Fruit fly (Drosophila melanogaster) whole organism, embryonic: ENCODE measurements around the gene LIMK1.

Experiments used
- Awh ChIP-seq: fragments of 200-800 bp; sonication (Bioruptor generic); IDR thresholded peaks from 2 replicates; pipeline ENCODE4, ENCODE4 v1.3.6; 2022; ENCODE audit warnings: missing biosample characterization, missing genetic modification characterization
- CG12155 ChIP-seq: fragments of 200-800 bp; sonication (Bioruptor generic); optimal IDR thresholded peaks from 3 replicates; lab custom pipeline; 2016; ENCODE audit warnings: missing biosample characterization, missing genetic modification characterization
- CG14710 ChIP-seq: fragments of 200-800 bp; sonication (Bioruptor generic); optimal IDR thresholded peaks from 3 replicates; lab custom pipeline; 2019; ENCODE audit warnings: missing biosample characterization, mild to moderate bottlenecking, missing genetic modification characterization, moderate library complexity
- CG15269 ChIP-seq: fragments of 200-800 bp; sonication (Bioruptor generic); optimal IDR thresholded peaks from 2 replicates; lab custom pipeline; 2018; ENCODE audit warnings: missing biosample characterization, mild to moderate bottlenecking, missing genetic modification characterization, moderate library complexity
- CG18262 ChIP-seq: fragments of 200-800 bp; optimal IDR thresholded peaks from 3 replicates; lab custom pipeline; 2019; ENCODE audit warnings: missing biosample characterization, mild to moderate bottlenecking, missing genetic modification characterization, moderate library complexity
- CG1832 ChIP-seq: fragments of 200-800 bp; sonication (Bioruptor generic); optimal IDR thresholded peaks from 2 replicates; lab custom pipeline; 2017; ENCODE audit warnings: missing biosample characterization, mild to moderate bottlenecking, missing genetic modification characterization, inconsistent platforms
- CG18764 ChIP-seq: fragments of 200-800 bp; sonication (Bioruptor generic); optimal IDR thresholded peaks from 3 replicates; lab custom pipeline; 2016; ENCODE audit warnings: missing biosample characterization, missing genetic modification characterization
- CG2120 ChIP-seq: fragments of 200-800 bp; sonication (Bioruptor generic); optimal IDR thresholded peaks from 3 replicates; lab custom pipeline; 2016; ENCODE audit warnings: missing biosample characterization, missing genetic modification characterization
- CG30431 ChIP-seq: fragments of 200-800 bp; sonication (Bioruptor generic); optimal IDR thresholded peaks from 2 replicates; lab custom pipeline; 2017; ENCODE audit warnings: missing biosample characterization, missing genetic modification characterization
- CG32532 ChIP-seq: fragments of 200-800 bp; sonication (Bioruptor generic); IDR thresholded peaks from 2 replicates; pipeline ENCODE4 v1.3.6; 2022; ENCODE audit warnings: missing biosample characterization, missing genetic modification characterization
- CG3726 ChIP-seq: fragments of 200-800 bp; sonication (Bioruptor generic); IDR thresholded peaks from 3 replicates; pipeline ENCODE4, ENCODE4 v1.3.6; 2022; ENCODE audit warnings: missing biosample characterization, missing genetic modification characterization
- CG7745 ChIP-seq: fragments of 200-800 bp; sonication (Bioruptor generic); optimal IDR thresholded peaks from 2 replicates; lab custom pipeline; 2018; ENCODE audit warnings: missing biosample characterization, mild to moderate bottlenecking, missing genetic modification characterization, moderate library complexity
- ERR ChIP-seq: fragments of 200-800 bp; sonication (Bioruptor generic); optimal IDR thresholded peaks from 2 replicates; lab custom pipeline; 2016; ENCODE audit warnings: missing biosample characterization, missing genetic modification characterization
- GATAe ChIP-seq: fragments of 200-800 bp; sonication (Bioruptor generic); conservative IDR thresholded peaks from 2 replicates; pipeline ENCODE4 v1.3.6; 2022; ENCODE audit warnings: missing biosample characterization, missing genetic modification characterization
- Gsc ChIP-seq: fragments of 200-800 bp; sonication (Bioruptor generic); IDR thresholded peaks from 2 replicates; pipeline ENCODE4 v1.3.6; 2022; ENCODE audit warnings: missing biosample characterization, missing genetic modification characterization
- HLHmδ ChIP-seq: fragments of 200-800 bp; sonication (Bioruptor generic); optimal IDR thresholded peaks from 2 replicates; lab custom pipeline; 2018; ENCODE audit warnings: missing biosample characterization, mild to moderate bottlenecking, missing genetic modification characterization, moderate library complexity
- Hand ChIP-seq: fragments of 200-800 bp; sonication (Bioruptor generic); optimal IDR thresholded peaks from 2 replicates; lab custom pipeline; 2017; ENCODE audit warnings: mild to moderate bottlenecking, missing biosample characterization, missing genetic modification reagents, missing genetic modification characterization
- Hr3 ChIP-seq: fragments of 200-800 bp; sonication (Bioruptor generic); optimal IDR thresholded peaks from 3 replicates; lab custom pipeline; 2016; ENCODE audit warnings: missing biosample characterization, missing genetic modification characterization
- Hr78 ChIP-seq, 2 experiments: fragments of 200-800 bp in 1 of 2; fragments of >200 bp in 1 of 2; sonication (Bioruptor generic) in 1 of 2; optimal IDR thresholded peaks; 2 replicates each; lab custom pipeline; 2017 to 2019; ENCODE audit warnings: missing biosample characterization in 2 of 2, missing genetic modification characterization in 2 of 2, mild to moderate bottlenecking in 1 of 2, moderate library complexity in 1 of 2
- MBD-R2 ChIP-seq: fragments of 200-800 bp; sonication (Bioruptor generic); IDR thresholded peaks from 2 replicates; pipeline ENCODE4 v1.3.6; 2022; ENCODE audit warnings: missing biosample characterization, missing genetic modification characterization
- Mad ChIP-seq: fragments of 200-800 bp; sonication (Bioruptor generic); optimal IDR thresholded peaks from 2 replicates; lab custom pipeline; 2016; ENCODE audit warnings: missing biosample characterization, missing genetic modification characterization
- Nf-YC ChIP-seq: fragments of 200-800 bp; optimal IDR thresholded peaks from 3 replicates; lab custom pipeline; 2019; ENCODE audit warnings: missing biosample characterization, mild to moderate bottlenecking, missing genetic modification characterization, moderate library complexity
- NfI ChIP-seq: fragments of 200-800 bp; sonication (Bioruptor generic); optimal IDR thresholded peaks from 3 replicates; lab custom pipeline; 2018; ENCODE audit warnings: missing biosample characterization, mild to moderate bottlenecking, missing genetic modification characterization, moderate library complexity
- Ptx1 ChIP-seq: fragments of 200-800 bp; sonication (Bioruptor generic); IDR thresholded peaks from 2 replicates; pipeline ENCODE4 v1.3.6; 2022; ENCODE audit warnings: missing biosample characterization, missing genetic modification characterization
- Rfx ChIP-seq: fragments of 200-800 bp; sonication (Bioruptor generic); IDR thresholded peaks from 2 replicates; pipeline ENCODE4 v1.3.6; 2022; ENCODE audit warnings: missing biosample characterization, missing genetic modification characterization
- Side ChIP-seq: fragments of 200-800 bp; sonication (Bioruptor generic); optimal IDR thresholded peaks from 2 replicates; lab custom pipeline; 2016; ENCODE audit warnings: missing biosample characterization, missing genetic modification characterization
- Sry-β ChIP-seq: fragments of 200-800 bp; sonication (Bioruptor generic); optimal IDR thresholded peaks from 2 replicates; lab custom pipeline; 2018; ENCODE audit warnings: missing biosample characterization, mild to moderate bottlenecking, missing genetic modification characterization, moderate library complexity
- Ssrp ChIP-seq: fragments of 200-800 bp; sonication (Bioruptor generic); optimal IDR thresholded peaks from 2 replicates; lab custom pipeline; 2018; ENCODE audit warnings: missing biosample characterization, mild to moderate bottlenecking, missing genetic modification characterization, moderate library complexity
- bab2 ChIP-seq: fragments of 200-800 bp; sonication (Bioruptor generic); optimal IDR thresholded peaks from 2 replicates; lab custom pipeline; 2016; ENCODE audit warnings: missing biosample characterization, missing genetic modification characterization
- bcd ChIP-seq: fragments of 200-800 bp; sonication (Bioruptor generic); optimal IDR thresholded peaks from 2 replicates; lab custom pipeline; 2017; ENCODE audit warnings: missing biosample characterization, mild to moderate bottlenecking, missing genetic modification characterization
- chn ChIP-seq: fragments of 200-800 bp; sonication (Bioruptor generic); optimal IDR thresholded peaks from 2 replicates; lab custom pipeline; 2016; ENCODE audit warnings: missing biosample characterization, missing genetic modification characterization
- croc ChIP-seq: fragments of 200-800 bp; sonication (Bioruptor generic); conservative IDR thresholded peaks from 3 replicates; pipeline ENCODE4 v1.3.6; 2022; ENCODE audit warnings: missing biosample characterization, missing genetic modification characterization
- crol ChIP-seq: fragments of 200-800 bp; sonication (Bioruptor generic); IDR thresholded peaks from 2 replicates; pipeline ENCODE4 v1.3.6; 2022; ENCODE audit warnings: missing biosample characterization, missing genetic modification characterization
- esg ChIP-seq: fragments of 200-800 bp; sonication (Bioruptor generic); conservative IDR thresholded peaks from 2 replicates; pipeline ENCODE4 v1.3.6; 2022; ENCODE audit warnings: missing biosample characterization, missing genetic modification characterization
- gcm ChIP-seq: fragments of 200-800 bp; sonication (Bioruptor generic); optimal IDR thresholded peaks from 2 replicates; lab custom pipeline; 2019; ENCODE audit warnings: missing biosample characterization, mild to moderate bottlenecking, missing genetic modification characterization, moderate library complexity
- gfzf ChIP-seq: fragments of 200-800 bp; sonication (Bioruptor generic); optimal IDR thresholded peaks from 2 replicates; lab custom pipeline; 2016; ENCODE audit warnings: missing biosample characterization, mild to moderate bottlenecking, missing genetic modification characterization, moderate library complexity
- gsb-n ChIP-seq: fragments of 200-800 bp; sonication (Bioruptor generic); optimal IDR thresholded peaks from 3 replicates; lab custom pipeline; 2018; ENCODE audit warnings: missing biosample characterization, mild to moderate bottlenecking, missing genetic modification characterization
- hth ChIP-seq: fragments of >200 bp; optimal IDR thresholded peaks from 2 replicates; lab custom pipeline; 2017; ENCODE audit warnings: inconsistent platforms
- kah ChIP-seq: fragments of 200-800 bp; sonication (Bioruptor generic); optimal IDR thresholded peaks from 2 replicates; lab custom pipeline; 2018; ENCODE audit warnings: missing biosample characterization, mild to moderate bottlenecking, missing genetic modification characterization
- lmd ChIP-seq: fragments of 200-800 bp; sonication (Bioruptor generic); IDR thresholded peaks from 2 replicates; pipeline ENCODE4 v1.3.6; 2022; ENCODE audit warnings: missing biosample characterization, missing genetic modification characterization
- mirr ChIP-seq: fragments of 200-800 bp; sonication (Bioruptor generic); optimal IDR thresholded peaks from 3 replicates; lab custom pipeline; 2018; ENCODE audit warnings: missing biosample characterization, mild to moderate bottlenecking, missing genetic modification characterization
- nom ChIP-seq: fragments of 200-800 bp; sonication (Bioruptor generic); optimal IDR thresholded peaks from 2 replicates; lab custom pipeline; 2017; ENCODE audit warnings: missing biosample characterization, missing genetic modification characterization, mild to moderate bottlenecking, moderate library complexity, missing genetic modification reagents
- peb ChIP-seq: fragments of 200-800 bp; sonication (Bioruptor generic); IDR thresholded peaks from 2 replicates; pipeline ENCODE4 v1.3.6; 2022; ENCODE audit warnings: missing biosample characterization, missing genetic modification characterization
- phol ChIP-seq: fragments of 200-800 bp; sonication (Bioruptor generic); optimal IDR thresholded peaks from 3 replicates; lab custom pipeline; 2018; ENCODE audit warnings: missing biosample characterization, mild to moderate bottlenecking, missing genetic modification characterization, moderate library complexity
- pum ChIP-seq: fragments of 200-800 bp; sonication (Bioruptor generic); optimal IDR thresholded peaks from 2 replicates; lab custom pipeline; 2016; ENCODE audit warnings: missing biosample characterization, missing genetic modification characterization
- seq ChIP-seq: fragments of 200-800 bp; sonication (Bioruptor generic); IDR thresholded peaks from 2 replicates; pipeline ENCODE4 v1.3.6; 2022; ENCODE audit warnings: missing biosample characterization, missing genetic modification characterization
- sima ChIP-seq: fragments of 200-800 bp; sonication (Bioruptor generic); optimal IDR thresholded peaks from 2 replicates; lab custom pipeline; 2016; ENCODE audit warnings: missing biosample characterization, missing genetic modification characterization
- slou ChIP-seq: fragments of 200-800 bp; sonication (Bioruptor generic); optimal IDR thresholded peaks from 3 replicates; lab custom pipeline; 2016; ENCODE audit warnings: missing biosample characterization, missing genetic modification characterization
- so ChIP-seq: fragments of 200-800 bp; sonication (Bioruptor generic); IDR thresholded peaks from 3 replicates; pipeline ENCODE4 v1.3.6; 2022; ENCODE audit warnings: missing biosample characterization, missing genetic modification characterization
- ttk ChIP-seq: fragments of 200-800 bp; sonication (Bioruptor generic); IDR thresholded peaks from 2 replicates; pipeline ENCODE4 v2.1.2; 2022; ENCODE audit warnings: missing biosample characterization, missing genetic modification characterization
- zen ChIP-seq: fragments of 200-800 bp; sonication (Bioruptor generic); optimal IDR thresholded peaks from 3 replicates; lab custom pipeline; 2018; ENCODE audit warnings: missing biosample characterization, mild to moderate bottlenecking, missing genetic modification characterization, moderate library complexity

The LIMK1 gene

DNA sequence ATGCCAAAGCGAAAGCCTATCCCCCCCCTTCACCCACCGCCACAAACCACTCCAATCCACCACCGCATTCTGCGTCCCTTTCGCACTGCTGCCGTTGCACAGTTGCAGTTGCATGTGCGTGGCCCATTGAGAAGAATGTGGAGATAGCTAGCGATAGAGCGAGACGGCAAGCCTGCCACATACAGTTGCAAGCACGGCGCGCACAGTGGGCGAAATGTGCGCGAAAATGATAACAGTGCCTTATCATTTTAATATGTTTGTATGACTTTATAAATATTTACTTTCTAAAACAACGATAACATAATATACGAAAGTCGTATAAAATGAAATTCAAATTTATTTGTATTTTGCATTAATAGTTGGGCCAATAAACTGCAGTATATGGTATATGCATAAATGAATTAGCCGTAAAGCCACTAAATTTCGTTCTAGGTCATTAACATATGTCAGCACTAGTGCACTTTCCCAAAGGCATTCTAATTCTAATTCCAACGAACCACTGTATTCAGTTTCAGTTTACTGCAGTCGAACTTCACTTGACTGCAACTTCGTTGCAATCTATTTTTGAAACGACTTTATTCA is 16.1 kb downstream of the LIMK1 start (continued):
- TF ChIP-seq Hr3 (GFP tag; lab: Kevin White, UChicago) (peak; percentile 68), MBD-R2 (GFP tag; lab: Robert Waterston, UW) (no peak), CG3726 (no peak), nom (GFP tag; lab: Kevin White, UChicago) (peak; percentile 49), croc (GFP tag; lab: Robert Waterston, UW) (peak; percentile 62), NfI (GFP tag; lab: Kevin White, UChicago) (no peak), Awh (GFP tag; lab: Robert Waterston, UW) (no peak; the same call in 1 of the 2 replicates), CG14710 (tag; lab: Kevin White, UChicago) (peak; percentile 85), bcd (GFP tag; lab: Kevin White, UChicago) (peak; percentile 60), ERR (GFP tag; lab: Kevin White, UChicago) (no peak), HLHmδ (GFP tag; lab: Kevin White, UChicago) (peak; percentile 34), Nf-YC (tag; lab: Kevin White, UChicago) (no peak), kah (GFP tag; lab: Kevin White, UChicago) (peak; percentile 40), Ptx1 (GFP tag; lab: Robert Waterston, UW) (peak; percentile 52), CG18764 (GFP tag; lab: Kevin White, UChicago) (peak; percentile 19), bab2 (GFP tag; lab: Kevin White, UChicago) (peak; percentile 42), CG30431 (peak; percentile 61), sima (GFP tag; lab: Kevin White, UChicago) (no peak), seq (GFP tag; lab: Robert Waterston, UW) (no peak), peb (GFP tag; lab: Robert Waterston, UW) (peak; percentile 44; the same call in 1 of the 2 replicates), crol (GFP tag; lab: Robert Waterston, UW) (peak; percentile 96), hth (lab: Kevin White, UChicago) (no peak), Hr78 (GFP tag; optimal IDR thresholded peaks at IDR 0.05; lab: Kevin White, UChicago) (no peak), Sry-β (peak; percentile 6), gfzf (GFP tag; lab: Kevin White, UChicago) (no peak), lmd (peak; percentile 52; the same call in 1 of the 2 replicates), CG15269 (no peak), esg (GFP tag; lab: Robert Waterston, UW) (no peak; the same call in 1 of the 2 replicates), CG12155 (GFP tag; lab: Kevin White, UChicago) (no peak), CG32532 (GFP tag; lab: Robert Waterston, UW) (no peak), ttk (no peak), gcm (peak; percentile 78), Rfx (GFP tag; lab: Robert Waterston, UW) (no peak), CG2120 (GFP tag; lab: Kevin White, UChicago) (no peak), CG1832 (GFP tag; lab: Kevin White, UChicago) (peak; percentile 80), pum (GFP tag; lab: Kevin White, UChicago) (peak; percentile 43), CG18262 (tag; lab: Kevin White, UChicago) (peak; percentile 92), Hand (GFP tag; lab: Kevin White, UChicago) (no peak), zen (tag; lab: Kevin White, UChicago) (peak; percentile 59), Ssrp (tag; lab: Kevin White, UChicago) (peak; percentile 85), gsb-n (peak; percentile 81), Mad (peak; percentile 25), so (peak; percentile 65; the same call in 1 of the 3 replicates), slou (GFP tag; lab: Kevin White, UChicago) (no peak), phol (tag; lab: Kevin White, UChicago) (peak; percentile 87), chn (GFP tag; lab: Kevin White, UChicago) (peak; percentile 78), mirr (GFP tag; lab: Kevin White, UChicago) (no peak), Gsc (GFP tag; lab: Robert Waterston, UW) (peak; percentile 26; the same call in 1 of the 2 replicates), Side (GFP tag; lab: Kevin White, UChicago) (no peak), GATAe (no peak), CG7745 (tag; lab: Kevin White, UChicago) (no peak)
